Worm (Caenorhabditis elegans): ENCODE results near the gene Y41C4A.12.

DNA sequence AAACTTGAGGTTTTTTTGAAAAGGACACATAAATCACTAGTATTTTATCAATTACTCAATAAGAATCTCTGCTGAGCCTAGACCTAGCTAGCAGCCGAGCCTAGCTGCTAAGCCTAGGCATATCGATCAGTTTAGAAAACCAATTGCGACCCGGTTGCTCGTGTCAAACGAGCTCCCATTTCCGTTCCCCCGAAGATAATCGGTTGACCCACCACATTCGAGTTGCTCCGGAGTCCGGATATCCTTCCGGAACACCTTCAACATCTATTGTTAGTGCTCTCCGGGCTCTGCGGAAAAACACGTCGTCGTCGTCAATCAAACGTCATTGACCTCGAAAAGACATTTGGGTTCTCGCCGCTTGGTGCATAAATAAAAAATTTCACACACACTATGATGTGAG, 42.7 kb downstream of the Y41C4A.12 start:
- TF ChIP-seq W03F9.2 (tag; optimal IDR thresholded peaks at IDR 0.05) = no peak
- no peak for TF ChIP-seq him-1 (tag; optimal IDR thresholded peaks at IDR 0.05)
- no peak for TF ChIP-seq dao-5 (tag; optimal IDR thresholded peaks at IDR 0.05)

Measured in whole organism, L4/young adult.